Fruit fly (Drosophila melanogaster) whole organism, embryonic: ENCODE results near the gene CG44001.

ENCODE experiments used
- Antp ChIP-seq: fragments of 200-800 bp; sonication (Bioruptor generic); optimal IDR thresholded peaks from 3 replicates; lab custom pipeline; 2016; ENCODE audit warnings: missing biosample characterization, missing genetic modification characterization
- Bgb ChIP-seq: fragments of 200-800 bp; sonication (Bioruptor generic); IDR thresholded peaks from 2 replicates; pipeline ENCODE4 v1.3.6; 2022; ENCODE audit warnings: missing biosample characterization, missing genetic modification characterization; ENCODE audit not compliant: partially characterized antibody
- CG10147 ChIP-seq: fragments of 200-800 bp; sonication (Bioruptor generic); optimal IDR thresholded peaks from 2 replicates; lab custom pipeline; 2019; ENCODE audit warnings: missing biosample characterization, mild to moderate bottlenecking, missing genetic modification characterization, moderate library complexity
- CG10267 ChIP-seq: fragments of 200-800 bp; sonication (Bioruptor generic); optimal IDR thresholded peaks from 2 replicates; lab custom pipeline; 2018; ENCODE audit warnings: missing biosample characterization, mild to moderate bottlenecking, missing genetic modification characterization, moderate library complexity
- CG10366 ChIP-seq: fragments of 200-800 bp; sonication (Bioruptor generic); IDR thresholded peaks from 2 replicates; pipeline ENCODE4 v1.3.6; 2022; ENCODE audit warnings: missing biosample characterization, missing genetic modification characterization
- CG10431 ChIP-seq: fragments of 200-800 bp; sonication (Bioruptor generic); optimal IDR thresholded peaks from 3 replicates; lab custom pipeline; 2018; ENCODE audit warnings: missing biosample characterization, mild to moderate bottlenecking, missing genetic modification characterization
- CG11723 ChIP-seq: fragments of 200-800 bp; sonication (Bioruptor generic); optimal IDR thresholded peaks from 2 replicates; lab custom pipeline; 2017; ENCODE audit warnings: missing biosample characterization, mild to moderate bottlenecking, missing genetic modification characterization
- CG13287 ChIP-seq: fragments of 200-800 bp; sonication (Bioruptor generic); IDR thresholded peaks from 2 replicates; pipeline ENCODE4 v1.3.6; 2022; ENCODE audit warnings: missing biosample characterization, missing genetic modification characterization; ENCODE audit not compliant: partially characterized antibody
- CG15073 ChIP-seq: fragments of 200-800 bp; sonication (Bioruptor generic); optimal IDR thresholded peaks from 2 replicates; lab custom pipeline; 2016; ENCODE audit warnings: missing biosample characterization, missing genetic modification characterization
- CG2116 ChIP-seq: fragments of 200-800 bp; sonication (Bioruptor generic); optimal IDR thresholded peaks from 3 replicates; lab custom pipeline; 2018; ENCODE audit warnings: missing biosample characterization, mild to moderate bottlenecking, missing genetic modification characterization
- CG2889 ChIP-seq: fragments of 200-800 bp; sonication (Bioruptor generic); IDR thresholded peaks from 3 replicates; pipeline ENCODE4 v1.3.6; 2022; ENCODE audit warnings: missing biosample characterization, missing genetic modification characterization
- CG34376 ChIP-seq: fragments of 200-800 bp; sonication (Bioruptor generic); optimal IDR thresholded peaks from 2 replicates; lab custom pipeline; 2018; ENCODE audit warnings: missing biosample characterization, mild to moderate bottlenecking, missing genetic modification characterization
- CG34422 ChIP-seq: fragments of 200-800 bp; sonication (Bioruptor generic); IDR thresholded peaks from 3 replicates; pipeline ENCODE4 v1.3.6; 2022; ENCODE audit warnings: missing biosample characterization, missing genetic modification characterization
- CG4707 ChIP-seq: fragments of 200-800 bp; sonication (Bioruptor generic); optimal IDR thresholded peaks from 2 replicates; lab custom pipeline; 2018; ENCODE audit warnings: missing biosample characterization, mild to moderate bottlenecking, missing genetic modification characterization, moderate library complexity
- CG5953 ChIP-seq: fragments of 200-800 bp; sonication (Bioruptor generic); IDR thresholded peaks from 2 replicates; pipeline ENCODE4 v1.3.6; 2022; ENCODE audit warnings: missing biosample characterization, missing genetic modification characterization
- CG6854 ChIP-seq: fragments of 200-800 bp; sonication (Bioruptor generic); optimal IDR thresholded peaks from 3 replicates; lab custom pipeline; 2017; ENCODE audit warnings: missing biosample characterization, mild to moderate bottlenecking, missing genetic modification characterization
- CG7745 ChIP-seq: fragments of 200-800 bp; sonication (Bioruptor generic); optimal IDR thresholded peaks from 2 replicates; lab custom pipeline; 2018; ENCODE audit warnings: missing biosample characterization, mild to moderate bottlenecking, missing genetic modification characterization, moderate library complexity
- CG7987 ChIP-seq: fragments of 200-800 bp; sonication (Bioruptor generic); optimal IDR thresholded peaks from 2 replicates; lab custom pipeline; 2018; ENCODE audit warnings: missing biosample characterization, mild to moderate bottlenecking, missing genetic modification characterization, moderate library complexity
- CG8290 ChIP-seq, 3 experiments: fragments of 200-800 bp; sonication (Bioruptor generic); optimal IDR thresholded peaks; 2 replicates each; lab custom pipeline; 2016 to 2019; ENCODE audit warnings: missing biosample characterization in 3 of 3, missing genetic modification characterization in 3 of 3, mild to moderate bottlenecking in 2 of 3, moderate library complexity in 1 of 3
- CTCF ChIP-seq: fragments of 200-800 bp; sonication (Bioruptor generic); optimal IDR thresholded peaks from 2 replicates; lab custom pipeline; 2017; ENCODE audit warnings: missing biosample characterization, mild to moderate bottlenecking, missing genetic modification characterization, moderate library complexity
- Deaf1 ChIP-seq: fragments of 200-800 bp; optimal IDR thresholded peaks from 3 replicates; lab custom pipeline; 2019; ENCODE audit warnings: missing biosample characterization, mild to moderate bottlenecking, missing genetic modification characterization, moderate library complexity
- Drgx ChIP-seq: fragments of 200-800 bp; sonication (Bioruptor generic); IDR thresholded peaks from 2 replicates; pipeline ENCODE4 v1.3.6; 2022; ENCODE audit warnings: missing biosample characterization, missing genetic modification characterization
- E2f1 ChIP-seq: fragments of 200-800 bp; sonication (Bioruptor generic); IDR thresholded peaks from 2 replicates; pipeline ENCODE4 v1.3.6; 2022; ENCODE audit warnings: missing biosample characterization, missing genetic modification characterization
- GATAe ChIP-seq: fragments of 200-800 bp; sonication (Bioruptor generic); conservative IDR thresholded peaks from 2 replicates; pipeline ENCODE4 v1.3.6; 2022; ENCODE audit warnings: missing biosample characterization, missing genetic modification characterization
- Gug ChIP-seq: fragments of 200-800 bp; sonication (Bioruptor generic); IDR thresholded peaks from 4 replicates; pipeline ENCODE4 v1.3.6; 2022; ENCODE audit warnings: missing biosample characterization, missing genetic modification characterization
- HLH3B ChIP-seq: fragments of 200-800 bp; sonication (Bioruptor generic); IDR thresholded peaks from 2 replicates; pipeline ENCODE4 v1.3.6; 2022; ENCODE audit warnings: missing biosample characterization, missing genetic modification characterization
- Hand ChIP-seq: fragments of 200-800 bp; sonication (Bioruptor generic); optimal IDR thresholded peaks from 2 replicates; lab custom pipeline; 2017; ENCODE audit warnings: mild to moderate bottlenecking, missing biosample characterization, missing genetic modification reagents, missing genetic modification characterization
- HmgZ ChIP-seq: fragments of 200-800 bp; sonication (Bioruptor generic); optimal IDR thresholded peaks from 2 replicates; lab custom pipeline; 2018; ENCODE audit warnings: missing biosample characterization, mild to moderate bottlenecking, missing genetic modification characterization
- Hr3 ChIP-seq: fragments of 200-800 bp; sonication (Bioruptor generic); optimal IDR thresholded peaks from 3 replicates; lab custom pipeline; 2016; ENCODE audit warnings: missing biosample characterization, missing genetic modification characterization
- Kr ChIP-seq: fragments of 200-800 bp; sonication (Bioruptor generic); optimal IDR thresholded peaks from 2 replicates; lab custom pipeline; 2017; ENCODE audit warnings: missing biosample characterization, mild to moderate bottlenecking, missing genetic modification characterization
- Mad ChIP-seq: fragments of 200-800 bp; sonication (Bioruptor generic); optimal IDR thresholded peaks from 2 replicates; lab custom pipeline; 2016; ENCODE audit warnings: missing biosample characterization, missing genetic modification characterization
- Med ChIP-seq: fragments of 200-800 bp; sonication (Bioruptor generic); peaks from one replicate; lab custom pipeline; 2016; ENCODE audit warnings: missing biosample characterization, missing genetic modification characterization, mild to moderate bottlenecking, inconsistent platforms, moderate library complexity
- Oaz ChIP-seq: fragments of 200-800 bp; sonication (Bioruptor generic); IDR thresholded peaks from 2 replicates; pipeline ENCODE4 v1.3.6; 2022; ENCODE audit warnings: missing biosample characterization, missing genetic modification characterization
- Rfx ChIP-seq: fragments of 200-800 bp; sonication (Bioruptor generic); IDR thresholded peaks from 2 replicates; pipeline ENCODE4 v1.3.6; 2022; ENCODE audit warnings: missing biosample characterization, missing genetic modification characterization
- abd-A ChIP-seq: fragments of 200-800 bp; sonication (Bioruptor generic); optimal IDR thresholded peaks from 3 replicates; lab custom pipeline; 2019; ENCODE audit warnings: missing biosample characterization, mild to moderate bottlenecking, missing genetic modification characterization, moderate library complexity
- bsh ChIP-seq, 2 experiments: fragments of 200-800 bp; sonication (Bioruptor generic); optimal IDR thresholded peaks; 2 replicates each; lab custom pipeline; 2017 to 2018; ENCODE audit warnings: mild to moderate bottlenecking in 2 of 2, missing biosample characterization in 2 of 2, missing genetic modification characterization in 2 of 2, moderate library complexity in 1 of 2
- chm ChIP-seq: fragments of 200-800 bp; sonication (Bioruptor generic); IDR thresholded peaks from 2 replicates; pipeline ENCODE4 v1.3.6; 2022; ENCODE audit warnings: missing biosample characterization, missing genetic modification characterization
- dan ChIP-seq: fragments of 200-800 bp; sonication (Bioruptor generic); IDR thresholded peaks from 2 replicates; pipeline ENCODE4 v1.3.6; 2022; ENCODE audit warnings: missing biosample characterization, missing genetic modification characterization
- gcm2 ChIP-seq: fragments of 200-800 bp; sonication (Bioruptor generic); optimal IDR thresholded peaks from 2 replicates; lab custom pipeline; 2016; ENCODE audit warnings: missing biosample characterization, missing genetic modification characterization
- gt ChIP-seq: fragments of 200-800 bp; sonication (Bioruptor generic); IDR thresholded peaks from 2 replicates; pipeline ENCODE4 v1.3.6; 2022; ENCODE audit warnings: missing biosample characterization, missing genetic modification characterization
- lmd ChIP-seq: fragments of 200-800 bp; sonication (Bioruptor generic); IDR thresholded peaks from 2 replicates; pipeline ENCODE4 v1.3.6; 2022; ENCODE audit warnings: missing biosample characterization, missing genetic modification characterization
- lov ChIP-seq, 2 experiments: fragments of 200-800 bp in 1 of 2; fragments of >200 bp in 1 of 2; sonication (Bioruptor generic) in 1 of 2; IDR thresholded peaks in 1 of 2; optimal IDR thresholded peaks in 1 of 2; 2 replicates in 1 of 2; 3 replicates in 1 of 2; pipeline versions ENCODE4 v1.3.6 to Lab custom; 2017 to 2022; ENCODE audit warnings: missing biosample characterization in 1 of 2, missing genetic modification characterization in 1 of 2
- pb ChIP-seq: fragments of 200-800 bp; sonication (Bioruptor generic); optimal IDR thresholded peaks from 3 replicates; lab custom pipeline; 2016; ENCODE audit warnings: missing biosample characterization, missing genetic modification characterization
- pros ChIP-seq: fragments of 200-800 bp; sonication (Bioruptor generic); optimal IDR thresholded peaks from 3 replicates; lab custom pipeline; 2019; ENCODE audit warnings: missing biosample characterization, mild to moderate bottlenecking, missing genetic modification characterization, moderate library complexity
- sens ChIP-seq: fragments of 200-800 bp; sonication (Bioruptor generic); peaks from one replicate; lab custom pipeline; 2016; ENCODE audit warnings: missing biosample characterization, missing genetic modification characterization
- sr ChIP-seq: fragments of 200-800 bp; sonication (Bioruptor generic); IDR thresholded peaks from 3 replicates; pipeline ENCODE4 v1.3.6; 2022; ENCODE audit warnings: missing biosample characterization, missing genetic modification characterization
- sug ChIP-seq: fragments of 200-800 bp; optimal IDR thresholded peaks from 2 replicates; lab custom pipeline; 2019; ENCODE audit warnings: missing biosample characterization, mild to moderate bottlenecking, missing genetic modification characterization, moderate library complexity
- tna ChIP-seq: fragments of 200-800 bp; sonication (Bioruptor generic); IDR thresholded peaks from 2 replicates; pipeline ENCODE4 v1.3.6; 2022; ENCODE audit warnings: missing biosample characterization, missing genetic modification characterization; ENCODE audit not compliant: partially characterized antibody
- vvl ChIP-seq: fragments of 200-800 bp; sonication (Bioruptor generic); IDR thresholded peaks from 2 replicates; pipeline ENCODE4 v1.3.6; 2022; ENCODE audit warnings: missing biosample characterization, missing genetic modification characterization
- wdn ChIP-seq: fragments of 200-800 bp; sonication (Bioruptor generic); IDR thresholded peaks from 2 replicates; pipeline ENCODE4 v1.3.6; 2022; ENCODE audit warnings: missing biosample characterization, missing genetic modification characterization
- z ChIP-seq: fragments of 200-800 bp; sonication (Bioruptor generic); IDR thresholded peaks from 3 replicates; pipeline ENCODE4 v1.3.6; 2022; ENCODE audit warnings: missing biosample characterization, missing genetic modification characterization

Gene CG44001

DNA sequence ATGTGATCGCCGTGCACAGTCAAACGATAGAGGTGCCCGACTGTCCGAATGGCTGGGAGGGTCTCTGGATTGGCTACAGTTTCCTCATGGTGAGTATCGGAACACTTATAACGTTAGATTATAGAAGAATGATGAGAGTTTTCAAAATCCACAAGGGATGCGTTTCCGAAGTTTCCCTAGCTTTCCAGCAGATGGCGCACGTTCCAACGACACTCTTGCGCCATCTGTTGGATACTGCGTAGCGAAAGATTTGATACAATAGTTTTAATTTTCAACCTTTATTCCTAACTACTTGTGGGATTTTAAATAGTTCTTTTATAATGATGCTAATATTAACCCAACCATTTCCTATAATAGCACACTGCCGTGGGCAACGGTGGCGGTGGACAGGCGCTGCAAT is 7.0 kb upstream of the CG44001 start (continued):
- TF ChIP-seq CG10431, result no peak
- no peak for TF ChIP-seq CG34422 (GFP tag; lab: Robert Waterston, UW)
- TF ChIP-seq dan (GFP tag; lab: Robert Waterston, UW), result no peak
- peak; percentile 11; the same call in 1 of the 2 replicates for TF ChIP-seq HLH3B
- TF ChIP-seq CG2116 (GFP tag; lab: Kevin White, UChicago), result no peak
- TF ChIP-seq Antp (GFP tag; lab: Kevin White, UChicago), result no peak
- TF ChIP-seq abd-A, result no peak
- no peak for TF ChIP-seq HmgZ
- no peak for TF ChIP-seq CG10147 (GFP tag; lab: Kevin White, UChicago)
- TF ChIP-seq sens, result peak; percentile 44
- TF ChIP-seq Hr3 (GFP tag; lab: Kevin White, UChicago), result no peak
- no peak for TF ChIP-seq Kr (GFP tag; lab: Kevin White, UChicago)
- TF ChIP-seq CG11723 (GFP tag; lab: Kevin White, UChicago), result no peak
- TF ChIP-seq CG10267, result no peak
- no peak for TF ChIP-seq tna

DNA sequence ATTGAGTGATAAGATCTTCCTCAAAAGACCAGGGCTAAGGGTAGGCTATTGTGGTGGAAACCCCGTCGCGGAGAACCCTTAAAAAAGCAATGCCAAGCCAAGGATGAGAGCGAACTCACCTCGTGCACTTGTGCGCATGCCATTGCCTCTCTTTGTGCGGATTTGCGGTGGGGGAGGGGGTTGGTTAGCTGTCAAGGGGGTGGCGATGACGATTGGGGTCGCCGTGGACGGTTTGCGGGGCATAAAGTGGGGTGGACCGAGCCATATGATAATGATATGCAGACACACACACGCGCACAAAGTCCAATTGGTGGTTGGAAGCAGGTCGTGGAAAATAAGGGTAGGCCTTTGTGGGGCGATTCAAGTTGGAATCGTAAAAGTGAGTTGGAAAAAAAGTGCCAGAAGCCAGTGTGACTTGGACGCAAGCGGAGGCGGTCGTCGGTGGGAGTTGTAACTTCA is 5.6 kb upstream of the CG44001 start, which contains the start of the genes CG14042 and SP555:
Gene CG14042, plus strand, starts transcription at position 308 of the 459 bp plus-strand sequence.
Gene SP555, plus strand, starts transcription at position 308 of the 459 bp plus-strand sequence.
- no peak for TF ChIP-seq Mad
- no peak for TF ChIP-seq gt (GFP tag; lab: Robert Waterston, UW)
- TF ChIP-seq sug (tag; lab: Kevin White, UChicago), result no peak
- TF ChIP-seq CTCF (GFP tag; lab: Kevin White, UChicago), result no peak
- TF ChIP-seq sens, result peak; percentile 20
- no peak for TF ChIP-seq chm (GFP tag; lab: Robert Waterston, UW)
- no peak for TF ChIP-seq GATAe
- TF ChIP-seq CG15073 (GFP tag; lab: Kevin White, UChicago), result no peak
- TF ChIP-seq CG8290 (GFP tag; optimal IDR thresholded peaks at IDR 0.05; lab: Kevin White, UChicago), result no peak
- TF ChIP-seq CG8290 (tag; optimal IDR thresholded peaks at IDR 0.05; lab: Kevin White, UChicago), result peak in 1 of 2 experiments; percentile 26
- TF ChIP-seq Bgb, result peak; percentile 16; the same call in 1 of the 2 replicates
- TF ChIP-seq sr (GFP tag; lab: Robert Waterston, UW), result no peak
- peak; percentile 30 for TF ChIP-seq CG34376
- TF ChIP-seq bsh (GFP tag; optimal IDR thresholded peaks at IDR 0.05; lab: Kevin White, UChicago), result no peak
- TF ChIP-seq CG10366 (GFP tag; lab: Robert Waterston, UW), result no peak
- TF ChIP-seq CG2889 (GFP tag; lab: Robert Waterston, UW), result no peak
- 0 out of 2 replicates have a peak, but pooled peaks have one; percentile 7 for TF ChIP-seq CG13287
- TF ChIP-seq CG4707, result no peak
- peak; percentile 19 for TF ChIP-seq Hand
- no peak for TF ChIP-seq pb (GFP tag; lab: Kevin White, UChicago)
- peak; percentile 7 for TF ChIP-seq Med (GFP tag; lab: Kevin White, UChicago)
- 0 out of 3 replicates have a peak, but pooled peaks have one; percentile 23 for TF ChIP-seq z (GFP tag; lab: Robert Waterston, UW)
- TF ChIP-seq Oaz (GFP tag; lab: Robert Waterston, UW), result no peak
- TF ChIP-seq Gug (GFP tag; lab: Robert Waterston, UW), result no peak
- no peak for TF ChIP-seq CG5953 (GFP tag; lab: Robert Waterston, UW)
- no peak for TF ChIP-seq lov (optimal IDR thresholded peaks at IDR 0.05; lab: Kevin White, UChicago)
- TF ChIP-seq lov (GFP tag; IDR thresholded peaks at IDR 0.05; lab: Robert Waterston, UW), result no peak
- peak; percentile 96 for TF ChIP-seq pros (GFP tag; lab: Kevin White, UChicago)
- TF ChIP-seq Drgx (GFP tag; lab: Robert Waterston, UW), result peak; percentile 37; the same call in 1 of the 2 replicates
- no peak for TF ChIP-seq gcm2 (GFP tag; lab: Kevin White, UChicago)
- peak; percentile 14 for TF ChIP-seq CG6854
- no peak for TF ChIP-seq CG7987 (GFP tag; lab: Kevin White, UChicago)
- TF ChIP-seq lmd, result no peak
- TF ChIP-seq vvl (GFP tag; lab: Robert Waterston, UW), result peak; percentile 76
- TF ChIP-seq Deaf1, result peak; percentile 56
- no peak for TF ChIP-seq E2f1 (GFP tag; lab: Robert Waterston, UW)
- TF ChIP-seq Rfx (GFP tag; lab: Robert Waterston, UW), result no peak
- TF ChIP-seq wdn (GFP tag; lab: Robert Waterston, UW), result 0 out of 2 replicates have a peak, but pooled peaks have one; percentile 31
- no peak for TF ChIP-seq CG7745
